Worm (Caenorhabditis elegans) whole organism, late embryonic: ENCODE measurements around the gene ZK380.4.

Experiments
- F13H6.1 ChIP-seq: sonication (generic microtip); optimal IDR thresholded peaks from 2 replicates; lab custom pipeline; 2016; ENCODE audit warnings: missing genetic modification characterization, missing compliant biosample characterization
- K09A11.1 ChIP-seq: sonication (generic microtip); optimal IDR thresholded peaks from 2 replicates; lab custom pipeline; 2017; ENCODE audit warnings: antibody characterized with exemption, mild to moderate bottlenecking, missing genetic modification characterization, missing compliant biosample characterization; ENCODE audit not compliant: insufficient read depth
- T23F11.4 ChIP-seq: fragments of 200-800 bp; sonication (Bioruptor generic); optimal IDR thresholded peaks from 2 replicates; lab custom pipeline; 2018; ENCODE audit warnings: mild to moderate bottlenecking, missing genetic modification characterization, missing compliant biosample characterization
- Y22D7AL.16 ChIP-seq: sonication (generic microtip); optimal IDR thresholded peaks from 2 replicates; lab custom pipeline; 2016; ENCODE audit warnings: missing genetic modification characterization, missing compliant biosample characterization
- ceh-14 ChIP-seq: sonication (generic microtip); optimal IDR thresholded peaks from 2 replicates; lab custom pipeline; 2016; ENCODE audit warnings: missing genotype, missing genetic modification characterization, missing compliant biosample characterization
- ceh-18 ChIP-seq: sonication (generic microtip); optimal IDR thresholded peaks from 2 replicates; lab custom pipeline; 2016; ENCODE audit warnings: missing genetic modification characterization, missing compliant biosample characterization
- ceh-22 ChIP-seq: sonication (generic microtip); optimal IDR thresholded peaks from 2 replicates; lab custom pipeline; 2017; ENCODE audit warnings: missing biosample characterization, missing genetic modification characterization
- ceh-24 ChIP-seq: sonication (generic microtip); optimal IDR thresholded peaks from 2 replicates; lab custom pipeline; 2016; ENCODE audit warnings: mild to moderate bottlenecking, missing genetic modification characterization, missing compliant biosample characterization
- ceh-30 ChIP-seq: fragments of 150-350 bp; optimal IDR thresholded peaks from 2 replicates; lab custom pipeline; 2014; ENCODE audit warnings: missing biosample characterization, missing genetic modification characterization
- ceh-31 ChIP-seq: sonication (generic microtip); optimal IDR thresholded peaks from 2 replicates; lab custom pipeline; 2016; ENCODE audit warnings: missing genetic modification characterization, missing compliant biosample characterization
- ceh-34 ChIP-seq: sonication (generic microtip); optimal IDR thresholded peaks from 2 replicates; lab custom pipeline; 2016; ENCODE audit warnings: mild to moderate bottlenecking, missing genetic modification characterization, missing compliant biosample characterization
- ceh-45 ChIP-seq: fragments of 200-800 bp; sonication (Bioruptor generic); IDR thresholded peaks from 2 replicates; pipeline ENCODE4 v1.3.6; 2022; ENCODE audit warnings: missing genetic modification reagents, missing genetic modification characterization, missing compliant biosample characterization
- che-1 ChIP-seq: sonication (generic microtip); optimal IDR thresholded peaks from 2 replicates; lab custom pipeline; 2016; ENCODE audit warnings: mild to moderate bottlenecking, missing genetic modification characterization, missing compliant biosample characterization
- dve-1 ChIP-seq: sonication (generic microtip); optimal IDR thresholded peaks from 2 replicates; lab custom pipeline; 2017; ENCODE audit warnings: antibody characterized with exemption, mild to moderate bottlenecking, missing genetic modification characterization, missing compliant biosample characterization
- elt-2 ChIP-seq: sonication (generic microtip); optimal IDR thresholded peaks from 2 replicates; lab custom pipeline; 2016; ENCODE audit warnings: missing genetic modification reagents, missing genetic modification characterization, missing compliant biosample characterization
- ets-4 ChIP-seq: sonication (generic microtip); optimal IDR thresholded peaks from 2 replicates; lab custom pipeline; 2016; ENCODE audit warnings: missing genetic modification characterization, missing compliant biosample characterization
- fkh-10 ChIP-seq: fragments of 150-350 bp; optimal IDR thresholded peaks from 2 replicates; lab custom pipeline; 2014; ENCODE audit warnings: missing biosample characterization, missing genetic modification reagents, missing genetic modification characterization
- gmeb-2 ChIP-seq: sonication (generic microtip); optimal IDR thresholded peaks from 2 replicates; lab custom pipeline; 2016; ENCODE audit warnings: missing genetic modification characterization, inconsistent platforms, missing compliant biosample characterization
- hlh-13 ChIP-seq: fragments of 200-800 bp; sonication (Bioruptor generic); optimal IDR thresholded peaks from 2 replicates; lab custom pipeline; 2018; ENCODE audit warnings: mild to moderate bottlenecking, missing genetic modification characterization, missing compliant biosample characterization
- hlh-15 ChIP-seq: sonication (generic microtip); optimal IDR thresholded peaks from 2 replicates; lab custom pipeline; 2016; ENCODE audit warnings: missing genetic modification characterization, missing compliant biosample characterization
- hlh-30 ChIP-seq: sonication (generic microtip); optimal IDR thresholded peaks from 2 replicates; lab custom pipeline; 2017; ENCODE audit warnings: antibody characterized with exemption, missing genetic modification characterization, missing compliant biosample characterization; ENCODE audit not compliant: insufficient read depth
- lim-6 ChIP-seq: sonication (generic microtip); optimal IDR thresholded peaks from 2 replicates; lab custom pipeline; 2016; ENCODE audit warnings: missing genetic modification characterization, missing compliant biosample characterization
- lin-11 ChIP-seq: fragments of 200-800 bp; sonication (Bioruptor generic); optimal IDR thresholded peaks from 2 replicates; lab custom pipeline; 2018; ENCODE audit warnings: mild to moderate bottlenecking, missing genetic modification characterization, missing compliant biosample characterization
- mec-3 ChIP-seq: sonication (generic microtip); optimal IDR thresholded peaks from 2 replicates; lab custom pipeline; 2016; ENCODE audit warnings: borderline replicate concordance, missing genetic modification characterization, missing compliant biosample characterization
- nfya-1 ChIP-seq: sonication (generic microtip); optimal IDR thresholded peaks from 2 replicates; lab custom pipeline; 2017; ENCODE audit warnings: missing genetic modification characterization, mild to moderate bottlenecking, missing compliant biosample characterization, antibody characterized with exemption, moderate library complexity
- nhr-11 ChIP-seq: fragments of 150-350 bp; optimal IDR thresholded peaks from 2 replicates; lab custom pipeline; 2014; ENCODE audit warnings: missing biosample characterization, missing genetic modification characterization
- npax-4 ChIP-seq: sonication (generic microtip); optimal IDR thresholded peaks from 2 replicates; lab custom pipeline; 2016; ENCODE audit warnings: missing genetic modification characterization, missing compliant biosample characterization
- pag-3 ChIP-seq: sonication (generic microtip); optimal IDR thresholded peaks from 2 replicates; lab custom pipeline; 2016; ENCODE audit warnings: missing compliant biosample characterization, missing genetic modification characterization, borderline replicate concordance
- pat-9 ChIP-seq: fragments of 200-800 bp; sonication (Bioruptor generic); optimal IDR thresholded peaks from 2 replicates; lab custom pipeline; 2018; ENCODE audit warnings: mild to moderate bottlenecking, missing genetic modification characterization, moderate library complexity, missing compliant biosample characterization
- pax-1 ChIP-seq: fragments of 150-350 bp; optimal IDR thresholded peaks from 2 replicates; lab custom pipeline; 2014; ENCODE audit warnings: missing biosample characterization, missing genetic modification characterization
- pqm-1 ChIP-seq: sonication (generic microtip); optimal IDR thresholded peaks from 2 replicates; lab custom pipeline; 2016; ENCODE audit warnings: missing genetic modification characterization, missing compliant biosample characterization
- pros-1 ChIP-seq: fragments of 150-350 bp; optimal IDR thresholded peaks from 2 replicates; lab custom pipeline; 2014; ENCODE audit warnings: missing biosample characterization, missing genetic modification reagents, missing genetic modification characterization
- ref-2 ChIP-seq: sonication (generic microtip); optimal IDR thresholded peaks from 2 replicates; lab custom pipeline; 2016; ENCODE audit warnings: missing genetic modification characterization, missing compliant biosample characterization
- rnt-1 ChIP-seq: sonication (generic microtip); optimal IDR thresholded peaks from 2 replicates; lab custom pipeline; 2016; ENCODE audit warnings: missing genetic modification characterization, missing compliant biosample characterization
- sdc-2 ChIP-seq: sonication (generic microtip); optimal IDR thresholded peaks from 2 replicates; lab custom pipeline; 2016; ENCODE audit warnings: missing genotype, missing genetic modification characterization, missing compliant biosample characterization
- sox-2 ChIP-seq: fragments of 200-800 bp; sonication (Bioruptor generic); IDR thresholded peaks from 2 replicates; pipeline ENCODE4 v1.3.6; 2022; ENCODE audit warnings: missing genetic modification reagents, missing genetic modification characterization, missing compliant biosample characterization
- sox-4 ChIP-seq: sonication (generic microtip); optimal IDR thresholded peaks from 2 replicates; lab custom pipeline; 2017; ENCODE audit warnings: mild to moderate bottlenecking, missing genetic modification characterization, inconsistent platforms, missing compliant biosample characterization
- syd-9 ChIP-seq: sonication (generic microtip); optimal IDR thresholded peaks from 2 replicates; lab custom pipeline; 2016; ENCODE audit warnings: mild to moderate bottlenecking, missing genetic modification characterization, moderate library complexity, missing compliant biosample characterization
- tbx-7 ChIP-seq: sonication (generic microtip); optimal IDR thresholded peaks from 2 replicates; lab custom pipeline; 2016; ENCODE audit warnings: missing genotype, missing genetic modification characterization, missing compliant biosample characterization
- unc-3 ChIP-seq, 2 experiments: fragments of 200-800 bp in 1 of 2; sonication (Bioruptor generic) in 1 of 2; sonication (generic microtip) in 1 of 2; conservative IDR thresholded peaks in 1 of 2; optimal IDR thresholded peaks in 1 of 2; 2 replicates each; pipeline versions ENCODE4 v1.3.6 to Lab custom; 2016 to 2022; ENCODE audit warnings: missing compliant biosample characterization in 2 of 2, missing genetic modification characterization in 2 of 2, missing genetic modification reagents in 1 of 2
- unc-42 ChIP-seq: sonication (generic microtip); optimal IDR thresholded peaks from 2 replicates; lab custom pipeline; 2016; ENCODE audit warnings: missing genotype, missing genetic modification characterization, missing compliant biosample characterization
- unc-55 ChIP-seq: sonication (generic microtip); optimal IDR thresholded peaks from 2 replicates; lab custom pipeline; 2017; ENCODE audit warnings: missing biosample characterization, missing genetic modification reagents, missing genetic modification characterization
- unc-86 ChIP-seq: sonication (generic microtip); optimal IDR thresholded peaks from 2 replicates; lab custom pipeline; 2016; ENCODE audit warnings: missing genetic modification characterization, missing compliant biosample characterization

The ZK380.4 gene

DNA sequence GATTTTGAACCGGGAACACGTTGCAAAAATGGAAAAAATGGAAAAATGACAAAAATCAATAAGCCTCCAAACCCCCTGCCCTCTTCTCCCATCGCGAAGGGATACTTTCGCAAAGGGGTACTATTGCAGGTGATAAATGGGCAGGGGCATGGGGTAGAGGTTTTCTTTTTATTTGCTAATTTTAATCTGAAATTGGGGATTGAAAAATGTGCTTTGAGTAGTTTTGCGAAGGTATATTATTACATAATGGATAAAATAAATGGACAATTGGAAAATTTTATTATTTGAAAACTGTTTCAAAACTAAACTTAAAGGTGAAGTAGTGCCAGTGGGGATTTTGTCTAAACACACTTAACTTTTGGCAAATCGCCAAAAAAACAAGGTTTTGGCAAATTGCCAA lies 24.8 kb downstream of the ZK380.4 start (continued):
- 0 out of 2 replicates have a peak, but pooled peaks have one; percentile 46 for TF ChIP-seq unc-3 (GFP tag; conservative IDR thresholded peaks at IDR 0.05; lab: Robert Waterston, UW)
- TF ChIP-seq unc-3 (tag; optimal IDR thresholded peaks at IDR 0.05; lab: Kevin White, UChicago): peak; percentile 55
- TF ChIP-seq gmeb-2 (tag; lab: Kevin White, UChicago): peak; percentile 54
- TF ChIP-seq K09A11.1: peak; percentile 62
- peak; percentile 99 for TF ChIP-seq sdc-2 (tag; lab: Kevin White, UChicago)
- peak; percentile 59; the same call in 1 of the 2 replicates for TF ChIP-seq sox-2
- TF ChIP-seq lin-11 (tag; lab: Kevin White, UChicago): peak; percentile 10
- TF ChIP-seq pax-1 (tag; lab: Kevin White, UChicago): no peak
- TF ChIP-seq F13H6.1 (tag; lab: Kevin White, UChicago): peak; percentile 22
- peak; percentile 87 for TF ChIP-seq ceh-31 (tag; lab: Kevin White, UChicago)
- no peak for TF ChIP-seq ceh-22
- TF ChIP-seq sox-4: peak; percentile 67
- TF ChIP-seq ceh-34 (tag; lab: Kevin White, UChicago): peak; percentile 77
- peak; percentile 93 for TF ChIP-seq nfya-1 (tag; lab: Kevin White, UChicago)
- TF ChIP-seq hlh-15: peak; percentile 32
- peak; percentile 77 for TF ChIP-seq syd-9 (tag; lab: Kevin White, UChicago)
- no peak for TF ChIP-seq npax-4
- TF ChIP-seq T23F11.4 (GFP tag; lab: Kevin White, UChicago): peak; percentile 24
- peak; percentile 84 for TF ChIP-seq unc-42 (tag; lab: Kevin White, UChicago)
- peak; percentile 17 for TF ChIP-seq hlh-30 (tag; lab: Kevin White, UChicago)
- TF ChIP-seq ceh-45 (GFP tag; lab: Robert Waterston, UW): 0 out of 2 replicates have a peak, but pooled peaks have one; percentile 28
- TF ChIP-seq elt-2 (tag; lab: Kevin White, UChicago): peak; percentile 72
- peak; percentile 63 for TF ChIP-seq pros-1
- no peak for TF ChIP-seq fkh-10 (GFP tag; lab: Kevin White, UChicago)
- TF ChIP-seq ets-4 (tag; lab: Kevin White, UChicago): peak; percentile 45
- peak; percentile 16 for TF ChIP-seq pat-9 (tag; lab: Kevin White, UChicago)
- TF ChIP-seq unc-86 (tag; lab: Kevin White, UChicago): peak; percentile 60
- TF ChIP-seq dve-1 (tag; lab: Kevin White, UChicago): peak; percentile 90
- TF ChIP-seq pag-3 (tag; lab: Kevin White, UChicago): no peak
- TF ChIP-seq tbx-7 (tag; lab: Kevin White, UChicago): no peak
- TF ChIP-seq ceh-30 (tag; lab: Kevin White, UChicago): peak; percentile 80
- peak; percentile 56 for TF ChIP-seq pqm-1 (tag; lab: Kevin White, UChicago)
- TF ChIP-seq mec-3: no peak
- TF ChIP-seq Y22D7AL.16 (tag; lab: Kevin White, UChicago): no peak
- TF ChIP-seq ref-2 (tag; lab: Kevin White, UChicago): peak; percentile 91
- no peak for TF ChIP-seq nhr-11 (tag; lab: Kevin White, UChicago)
- peak; percentile 81 for TF ChIP-seq ceh-14 (tag; lab: Kevin White, UChicago)
- TF ChIP-seq che-1: peak; percentile 31
- TF ChIP-seq lim-6 (tag; lab: Kevin White, UChicago): no peak
- no peak for TF ChIP-seq ceh-24 (tag; lab: Kevin White, UChicago)
- TF ChIP-seq hlh-13 (GFP tag; lab: Kevin White, UChicago): peak; percentile 3

- TF ChIP-seq ref-2 (tag; lab: Kevin White, UChicago): no peak
- no peak for TF ChIP-seq ceh-18 (tag; lab: Kevin White, UChicago)
- TF ChIP-seq pros-1: no peak
- TF ChIP-seq ceh-34 (tag; lab: Kevin White, UChicago): no peak
- no peak for TF ChIP-seq rnt-1 (tag; lab: Kevin White, UChicago)
- no peak for TF ChIP-seq unc-55 (GFP tag; lab: Kevin White, UChicago)
- no peak for TF ChIP-seq nfya-1 (tag; lab: Kevin White, UChicago)
- no peak for TF ChIP-seq pax-1 (tag; lab: Kevin White, UChicago)
These were observed 28.7 kb downstream of the ZK380.4 start for ce11 chrX:1623048-1623447.
